Worm (Caenorhabditis elegans) whole organism, L4/young adult: ENCODE data around the gene atg-2.

ENCODE experiments used
- dao-5 ChIP-seq: sonication (generic microtip); optimal IDR thresholded peaks from 2 replicates; lab custom pipeline; 2016; ENCODE audit warnings: missing genotype, missing genetic modification characterization, moderate library complexity, missing compliant biosample characterization
- him-1 ChIP-seq: sonication (generic microtip); optimal IDR thresholded peaks from 2 replicates; lab custom pipeline; 2016; ENCODE audit warnings: missing genotype, missing genetic modification reagents, missing genetic modification characterization, missing compliant biosample characterization

DNA sequence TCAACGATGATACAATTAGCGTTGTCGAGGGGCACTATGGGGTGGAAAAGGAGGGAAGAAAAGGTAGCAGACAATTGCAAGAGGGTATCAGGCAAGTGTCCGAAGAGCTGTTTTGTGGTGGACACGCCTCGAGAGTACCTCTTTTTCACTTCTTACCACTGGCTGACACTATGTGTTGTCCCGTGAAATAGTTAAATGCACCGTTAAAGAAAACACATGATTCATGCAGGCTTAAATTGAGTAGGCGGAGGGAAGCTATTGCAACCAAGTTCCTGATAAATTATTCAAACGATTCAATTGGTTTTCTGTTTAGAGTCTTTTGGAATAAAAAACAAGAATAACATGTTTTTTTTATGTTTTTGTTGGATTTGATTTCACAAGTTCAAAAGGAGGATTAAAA is 28.5 kb upstream of the atg-2 start, which contains the start of gene irk-1:
- TF ChIP-seq him-1 (tag; lab: Kevin White, UChicago) (no peak), dao-5 (tag; lab: Kevin White, UChicago) (no peak)
